Worm (Caenorhabditis elegans) whole organism, L1 larva: ENCODE results near the gene nas-4.

ENCODE experiments used
- C04F5.9 ChIP-seq: sonication (generic microtip); optimal IDR thresholded peaks from 2 replicates; lab custom pipeline; 2016; ENCODE audit warnings: missing genetic modification characterization, missing compliant biosample characterization
- C16A3.4 ChIP-seq: fragments of 150-350 bp; optimal IDR thresholded peaks from 2 replicates; lab custom pipeline; 2014; ENCODE audit warnings: missing biosample characterization, missing genetic modification characterization
- Y116A8C.19 ChIP-seq: sonication (generic microtip); optimal IDR thresholded peaks from 2 replicates; lab custom pipeline; 2016; ENCODE audit warnings: missing compliant biosample characterization, missing genetic modification characterization, borderline replicate concordance
- aha-1 ChIP-seq: fragments of 150-350 bp; optimal IDR thresholded peaks from 2 replicates; lab custom pipeline; 2014; ENCODE audit warnings: missing biosample characterization, missing genetic modification characterization
- alr-1 ChIP-seq: fragments of 200-800 bp; sonication (Bioruptor generic); optimal IDR thresholded peaks from 2 replicates; lab custom pipeline; 2018; ENCODE audit warnings: borderline replicate concordance, mild to moderate bottlenecking, missing genetic modification characterization, missing compliant biosample characterization
- aly-2 ChIP-seq: fragments of 150-350 bp; optimal IDR thresholded peaks from 2 replicates; lab custom pipeline; 2014; ENCODE audit warnings: missing biosample characterization, missing genetic modification characterization
- blmp-1 ChIP-seq: fragments of 150-350 bp; optimal IDR thresholded peaks from 2 replicates; lab custom pipeline; 2014; ENCODE audit warnings: missing biosample characterization, missing genetic modification characterization
- ceh-8 ChIP-seq: fragments of 200-800 bp; sonication (Bioruptor generic); optimal IDR thresholded peaks from 2 replicates; lab custom pipeline; 2018; ENCODE audit warnings: mild to moderate bottlenecking, missing genetic modification characterization, moderate library complexity, missing compliant biosample characterization
- ceh-82 ChIP-seq, 3 experiments: fragments of 150-350 bp in 1 of 3; sonication (generic microtip) in 2 of 3; optimal IDR thresholded peaks; 2 replicates each; lab custom pipeline; 2014 to 2017; ENCODE audit warnings: missing biosample characterization in 3 of 3, missing genetic modification characterization in 3 of 3
- ceh-88 ChIP-seq: fragments of 200-800 bp; sonication (Bioruptor generic); IDR thresholded peaks from 2 replicates; pipeline ENCODE4 v1.3.6; 2022; ENCODE audit warnings: missing genetic modification characterization, missing compliant biosample characterization
- ceh-90 ChIP-seq: sonication (generic microtip); optimal IDR thresholded peaks from 2 replicates; lab custom pipeline; 2016; ENCODE audit warnings: missing genetic modification characterization, missing compliant biosample characterization
- dpl-1 ChIP-seq, 3 experiments: fragments of 150-350 bp in 2 of 3; sonication (generic microtip) in 1 of 3; optimal IDR thresholded peaks; 2 replicates each; lab custom pipeline; 2014 to 2017; ENCODE audit warnings: missing biosample characterization in 3 of 3, missing genetic modification characterization in 3 of 3, missing genetic modification reagents in 3 of 3
- efl-1 ChIP-seq, 4 experiments: fragments of 150-350 bp; optimal IDR thresholded peaks in 3 of 4; peaks in 1 of 4; 1 replicate in 1 of 4; 2 replicates in 3 of 4; lab custom pipeline; 2014; ENCODE audit warnings: missing biosample characterization in 2 of 4, missing genetic modification characterization in 2 of 4, missing genetic modification reagents in 2 of 4
- egl-13 ChIP-seq: sonication (generic microtip); optimal IDR thresholded peaks from 2 replicates; lab custom pipeline; 2016; ENCODE audit warnings: missing genotype, missing genetic modification reagents, missing genetic modification characterization, missing compliant biosample characterization
- egl-27 ChIP-seq, 2 experiments: fragments of 150-350 bp in 1 of 2; sonication (generic microtip); optimal IDR thresholded peaks; 3 replicates each; lab custom pipeline; 2017 to 2018; ENCODE audit warnings: missing biosample characterization in 2 of 2, missing genetic modification characterization in 2 of 2, missing genetic modification reagents in 2 of 2
- ets-5 ChIP-seq: fragments of 200-800 bp; sonication (Bioruptor generic); IDR thresholded peaks from 2 replicates; pipeline ENCODE4 v1.3.6; 2022; ENCODE audit warnings: missing genetic modification characterization, missing compliant biosample characterization
- fkh-10 ChIP-seq: sonication (generic microtip); optimal IDR thresholded peaks from 2 replicates; lab custom pipeline; 2017; ENCODE audit warnings: missing biosample characterization, missing genetic modification reagents, missing genetic modification characterization
- fkh-8 ChIP-seq: sonication (generic microtip); optimal IDR thresholded peaks from 2 replicates; lab custom pipeline; 2016; ENCODE audit warnings: mild to moderate bottlenecking, missing genetic modification characterization, missing compliant biosample characterization
- fos-1 ChIP-seq: fragments of 150-350 bp; optimal IDR thresholded peaks from 2 replicates; lab custom pipeline; 2014; ENCODE audit warnings: missing biosample characterization, missing genetic modification characterization
- grh-1 ChIP-seq: fragments of 200-800 bp; sonication (Bioruptor generic); IDR thresholded peaks from 2 replicates; pipeline ENCODE4 v1.3.6; 2022; ENCODE audit warnings: missing genetic modification reagents, missing genetic modification characterization, missing compliant biosample characterization
- isw-1 ChIP-seq: fragments of 200-800 bp; sonication (Bioruptor generic); IDR thresholded peaks from 2 replicates; pipeline ENCODE4 v1.3.6; 2022; ENCODE audit warnings: missing genetic modification characterization, missing compliant biosample characterization
- jun-1 ChIP-seq: fragments of 150-350 bp; optimal IDR thresholded peaks from 2 replicates; lab custom pipeline; 2014; ENCODE audit warnings: missing biosample characterization, missing genetic modification reagents, missing genetic modification characterization
- lin-13 ChIP-seq: fragments of 150-350 bp; optimal IDR thresholded peaks from 2 replicates; lab custom pipeline; 2014; ENCODE audit warnings: missing biosample characterization, missing genetic modification reagents, missing genetic modification characterization
- lin-14 ChIP-seq: fragments of 200-800 bp; sonication (Bioruptor generic); optimal IDR thresholded peaks from 2 replicates; lab custom pipeline; 2018; ENCODE audit warnings: mild to moderate bottlenecking, missing genetic modification characterization, moderate library complexity, missing compliant biosample characterization
- lin-15B ChIP-seq: fragments of 150-350 bp; sonication (generic microtip); optimal IDR thresholded peaks from 3 replicates; lab custom pipeline; 2014; ENCODE audit warnings: missing biosample characterization, missing genetic modification characterization
- lin-35 ChIP-seq, 2 experiments: fragments of 150-350 bp; optimal IDR thresholded peaks; 2 replicates each; lab custom pipeline; 2014; ENCODE audit warnings: missing biosample characterization in 2 of 2, missing genetic modification characterization in 2 of 2, missing genetic modification reagents in 2 of 2
- lir-3 ChIP-seq: sonication (generic microtip); optimal IDR thresholded peaks from 2 replicates; lab custom pipeline; 2016; ENCODE audit warnings: mild to moderate bottlenecking, missing genetic modification characterization, moderate library complexity, missing compliant biosample characterization; ENCODE audit not compliant: poor library complexity
- lsy-2 ChIP-seq, 2 experiments: fragments of 150-350 bp; optimal IDR thresholded peaks; 2 replicates each; lab custom pipeline; 2014; ENCODE audit warnings: missing biosample characterization in 2 of 2, missing genetic modification characterization in 2 of 2
- mdl-1 ChIP-seq, 2 experiments: fragments of 150-350 bp; optimal IDR thresholded peaks; 2 replicates each; lab custom pipeline; 2014 to 2017; ENCODE audit warnings: missing biosample characterization in 2 of 2, missing genetic modification characterization in 2 of 2, inconsistent platforms in 1 of 2
- mef-2 ChIP-seq: fragments of 150-350 bp; optimal IDR thresholded peaks from 2 replicates; lab custom pipeline; 2014; ENCODE audit warnings: missing biosample characterization, missing genetic modification characterization
- mep-1 ChIP-seq: fragments of 150-350 bp; optimal IDR thresholded peaks from 2 replicates; lab custom pipeline; 2014; ENCODE audit warnings: missing biosample characterization, missing genetic modification characterization
- nhr-237 ChIP-seq: fragments of 150-350 bp; optimal IDR thresholded peaks from 2 replicates; lab custom pipeline; 2014; ENCODE audit warnings: missing biosample characterization, missing genetic modification characterization
- nhr-28 ChIP-seq: fragments of 150-350 bp; optimal IDR thresholded peaks from 2 replicates; lab custom pipeline; 2014; ENCODE audit warnings: missing biosample characterization, missing genetic modification characterization
- nhr-71 ChIP-seq: sonication (generic microtip); optimal IDR thresholded peaks from 2 replicates; lab custom pipeline; 2016; ENCODE audit warnings: mild to moderate bottlenecking, missing genetic modification characterization, moderate library complexity, missing compliant biosample characterization
- nhr-84 ChIP-seq: sonication (generic microtip); optimal IDR thresholded peaks from 2 replicates; lab custom pipeline; 2017; ENCODE audit warnings: missing biosample characterization, missing genetic modification characterization
- nhr-85 ChIP-seq: sonication (generic microtip); peaks from one replicate; lab custom pipeline; 2016; ENCODE audit warnings: missing genetic modification characterization, inconsistent platforms, missing compliant biosample characterization
- nhr-90 ChIP-seq: sonication (generic microtip); optimal IDR thresholded peaks from 2 replicates; lab custom pipeline; 2016; ENCODE audit warnings: mild to moderate bottlenecking, missing genetic modification characterization, missing compliant biosample characterization; ENCODE audit not compliant: poor library complexity
- pax-3 ChIP-seq: fragments of 200-800 bp; sonication (Bioruptor generic); optimal IDR thresholded peaks from 2 replicates; lab custom pipeline; 2018; ENCODE audit warnings: mild to moderate bottlenecking, missing genetic modification characterization, moderate library complexity, missing compliant biosample characterization
- pqm-1 ChIP-seq: sonication (generic microtip); optimal IDR thresholded peaks from 3 replicates; lab custom pipeline; 2017; ENCODE audit warnings: missing biosample characterization, missing genetic modification characterization
- skn-1 ChIP-seq: fragments of 150-350 bp; optimal IDR thresholded peaks from 2 replicates; lab custom pipeline; 2014; ENCODE audit warnings: missing biosample characterization, missing genetic modification characterization
- snu-23 ChIP-seq: sonication (generic microtip); optimal IDR thresholded peaks from 2 replicates; lab custom pipeline; 2016; ENCODE audit warnings: missing genetic modification characterization, missing compliant biosample characterization
- sox-4 ChIP-seq: sonication (generic microtip); optimal IDR thresholded peaks from 2 replicates; lab custom pipeline; 2016; ENCODE audit warnings: missing genetic modification characterization, missing compliant biosample characterization
- sup-37 ChIP-seq: fragments of 200-800 bp; sonication (Bioruptor generic); optimal IDR thresholded peaks from 2 replicates; lab custom pipeline; 2018; ENCODE audit warnings: mild to moderate bottlenecking, missing genetic modification characterization, missing compliant biosample characterization
- tbx-2 ChIP-seq: sonication (generic microtip); optimal IDR thresholded peaks from 2 replicates; lab custom pipeline; 2016; ENCODE audit warnings: missing genetic modification characterization, missing compliant biosample characterization
- tlp-1 ChIP-seq: fragments of 150-350 bp; optimal IDR thresholded peaks from 2 replicates; lab custom pipeline; 2014; ENCODE audit warnings: missing biosample characterization, missing genetic modification characterization
- unc-30 ChIP-seq: sonication (generic microtip); optimal IDR thresholded peaks from 2 replicates; lab custom pipeline; 2017; ENCODE audit warnings: missing biosample characterization, missing genetic modification characterization
- unc-62 ChIP-seq: fragments of 150-350 bp; optimal IDR thresholded peaks from 2 replicates; lab custom pipeline; 2014; ENCODE audit warnings: missing biosample characterization, missing genetic modification reagents, missing genetic modification characterization
- unc-86 ChIP-seq: sonication (generic microtip); optimal IDR thresholded peaks from 2 replicates; lab custom pipeline; 2016; ENCODE audit warnings: missing genetic modification characterization, missing compliant biosample characterization
- vab-15 ChIP-seq: sonication (generic microtip); optimal IDR thresholded peaks from 2 replicates; lab custom pipeline; 2017; ENCODE audit warnings: missing genotype, mild to moderate bottlenecking, missing genetic modification characterization, missing compliant biosample characterization
- xbp-1 ChIP-seq: sonication (generic microtip); optimal IDR thresholded peaks from 2 replicates; lab custom pipeline; 2016; ENCODE audit warnings: missing genetic modification characterization, missing compliant biosample characterization
- ztf-4 ChIP-seq: fragments of 150-350 bp; optimal IDR thresholded peaks from 2 replicates; lab custom pipeline; 2014; ENCODE audit warnings: missing biosample characterization, missing genetic modification characterization

The nas-4 gene

ce11 chrIII:6362323-6362922, 53.0 kb downstream of the nas-4 start (continued):
- TF ChIP-seq mdl-1 (tag; optimal IDR thresholded peaks at IDR 0.05; lab: Kevin White, UChicago): peak in 1 of 2 experiments; percentile 58
- TF ChIP-seq nhr-84 (tag; lab: Kevin White, UChicago): no peak
- TF ChIP-seq unc-62: no peak
- no peak for TF ChIP-seq mef-2 (tag; lab: Kevin White, UChicago)
- TF ChIP-seq nhr-237 (tag; lab: Kevin White, UChicago): peak; percentile 24
- TF ChIP-seq efl-1 (optimal IDR thresholded peaks at IDR 0.05; lab: Kevin White, UChicago): peak in 1 of 2 experiments; percentile 45
- peak in 1 of 2 experiments; percentile 88 for TF ChIP-seq efl-1 (GFP tag; optimal IDR thresholded peaks at IDR 0.05 in 1 of 2; lab: Kevin White, UChicago)
- no peak for TF ChIP-seq ceh-88 (GFP tag; lab: Robert Waterston, UW)
- no peak for TF ChIP-seq ztf-4 (tag; lab: Kevin White, UChicago)
- no peak for TF ChIP-seq unc-30 (tag; lab: Kevin White, UChicago)
- peak; percentile 70 for TF ChIP-seq tbx-2
- TF ChIP-seq nhr-85 (tag; lab: Kevin White, UChicago): peak; percentile 99
- peak; percentile 2 for TF ChIP-seq vab-15
- TF ChIP-seq fos-1 (tag; lab: Kevin White, UChicago): peak; percentile 44
- no peak for TF ChIP-seq aha-1 (tag; lab: Kevin White, UChicago)
- no peak for TF ChIP-seq egl-13 (tag; lab: Kevin White, UChicago)
- TF ChIP-seq fkh-8 (tag; lab: Kevin White, UChicago): no peak
- TF ChIP-seq tlp-1: no peak
- TF ChIP-seq alr-1: no peak
- no peak for TF ChIP-seq aly-2 (tag; lab: Kevin White, UChicago)
- no peak for TF ChIP-seq unc-86 (tag; lab: Kevin White, UChicago)
- TF ChIP-seq Y116A8C.19: no peak
- TF ChIP-seq lin-15B (tag; lab: Kevin White, UChicago): no peak
- TF ChIP-seq lsy-2 (tag; optimal IDR thresholded peaks at IDR 0.05; lab: Kevin White, UChicago): peak; percentile 61 to 81
- TF ChIP-seq nhr-28 (tag; lab: Kevin White, UChicago): no peak
- TF ChIP-seq isw-1: no peak
- TF ChIP-seq snu-23 (GFP tag; lab: Kevin White, UChicago): peak; percentile 83
- TF ChIP-seq C16A3.4: no peak
- no peak for TF ChIP-seq ceh-8
- TF ChIP-seq ceh-90: no peak
- peak; percentile 51 for TF ChIP-seq nhr-90 (tag; lab: Kevin White, UChicago)
- TF ChIP-seq pqm-1: no peak
- peak; percentile 77 for TF ChIP-seq blmp-1 (tag; lab: Kevin White, UChicago)
- TF ChIP-seq egl-27 (tag; optimal IDR thresholded peaks at IDR 0.05; lab: Kevin White, UChicago): peak in 1 of 2 experiments; percentile 14
- TF ChIP-seq jun-1 (tag; lab: Kevin White, UChicago): peak; percentile 24
- peak; percentile 25 for TF ChIP-seq xbp-1 (tag; lab: Kevin White, UChicago)
- TF ChIP-seq dpl-1 (GFP tag; optimal IDR thresholded peaks at IDR 0.05; lab: Kevin White, UChicago): peak; percentile 8 to 35 (median 19)
- TF ChIP-seq sup-37 (GFP tag; lab: Kevin White, UChicago): no peak
- TF ChIP-seq lin-13 (GFP tag; lab: Kevin White, UChicago): peak; percentile 38
- peak; percentile 96 for TF ChIP-seq lin-14 (GFP tag; lab: Kevin White, UChicago)
- TF ChIP-seq grh-1: peak; percentile 57
- no peak for TF ChIP-seq sox-4
- TF ChIP-seq C04F5.9 (tag; lab: Kevin White, UChicago): no peak
- TF ChIP-seq ets-5 (GFP tag; lab: Robert Waterston, UW): no peak
- peak; percentile 93 for TF ChIP-seq nhr-71
- TF ChIP-seq mep-1: peak; percentile 70
- peak in 1 of 2 experiments; percentile 54 for TF ChIP-seq lin-35 (GFP tag; optimal IDR thresholded peaks at IDR 0.05; lab: Kevin White, UChicago)
- peak in 2 of 3 experiments; percentile 14 to 22 for TF ChIP-seq ceh-82 (tag; optimal IDR thresholded peaks at IDR 0.05; lab: Kevin White, UChicago)
- TF ChIP-seq pax-3 (tag; lab: Kevin White, UChicago): no peak
- TF ChIP-seq lir-3 (tag; lab: Kevin White, UChicago): no peak
- peak; percentile 25 for TF ChIP-seq skn-1 (tag; lab: Kevin White, UChicago)
- TF ChIP-seq fkh-10 (GFP tag; lab: Kevin White, UChicago): no peak
